Fruit fly (Drosophila melanogaster) whole organism, embryonic: ENCODE measurements around the gene CG7182.
A peak's percentile ranks its signal among the peaks of the same experiment; 100 is the strongest.

Experiments
- CG10431 ChIP-seq: fragments of 200-800 bp; sonication (Bioruptor generic); optimal IDR thresholded peaks from 3 replicates; lab custom pipeline; 2018; ENCODE audit warnings: missing biosample characterization, mild to moderate bottlenecking, missing genetic modification characterization
- CG11723 ChIP-seq: fragments of 200-800 bp; sonication (Bioruptor generic); optimal IDR thresholded peaks from 2 replicates; lab custom pipeline; 2017; ENCODE audit warnings: missing biosample characterization, mild to moderate bottlenecking, missing genetic modification characterization
- CG12236 ChIP-seq: fragments of 200-800 bp; sonication (Bioruptor generic); optimal IDR thresholded peaks from 2 replicates; lab custom pipeline; 2016; ENCODE audit warnings: missing biosample characterization, missing genetic modification characterization
- CG12744 ChIP-seq: fragments of 200-800 bp; sonication (Bioruptor generic); optimal IDR thresholded peaks from 2 replicates; lab custom pipeline; 2016; ENCODE audit warnings: missing biosample characterization, missing genetic modification characterization
- CG14014 ChIP-seq: fragments of 200-800 bp; sonication (Bioruptor generic); IDR thresholded peaks from 2 replicates; pipeline ENCODE4 v1.3.6; 2022; ENCODE audit warnings: missing biosample characterization, missing genetic modification characterization
- CG17361 ChIP-seq: fragments of 200-800 bp; sonication (Bioruptor generic); IDR thresholded peaks from 3 replicates; pipeline ENCODE4 v1.3.6; 2022; ENCODE audit warnings: missing biosample characterization, missing genetic modification characterization
- CG2202 ChIP-seq: fragments of 200-800 bp; sonication (Bioruptor generic); optimal IDR thresholded peaks from 2 replicates; lab custom pipeline; 2018; ENCODE audit warnings: missing biosample characterization, mild to moderate bottlenecking, missing genetic modification characterization
- CG3163 ChIP-seq: fragments of 200-800 bp; sonication (Bioruptor generic); optimal IDR thresholded peaks from 3 replicates; lab custom pipeline; 2016; ENCODE audit warnings: missing biosample characterization, missing genetic modification characterization
- CG34422 ChIP-seq: fragments of 200-800 bp; sonication (Bioruptor generic); IDR thresholded peaks from 3 replicates; pipeline ENCODE4 v1.3.6; 2022; ENCODE audit warnings: missing biosample characterization, missing genetic modification characterization
- CG6654 ChIP-seq: fragments of 200-800 bp; sonication (Bioruptor generic); optimal IDR thresholded peaks from 2 replicates; lab custom pipeline; 2017; ENCODE audit warnings: missing biosample characterization, mild to moderate bottlenecking, missing genetic modification characterization
- CG7372 ChIP-seq: fragments of 200-800 bp; sonication (Bioruptor generic); IDR thresholded peaks from 2 replicates; pipeline ENCODE4 v1.3.6; 2022; ENCODE audit warnings: missing biosample characterization, missing genetic modification characterization
- CG7963 ChIP-seq: fragments of 200-800 bp; sonication (Bioruptor generic); IDR thresholded peaks from 3 replicates; pipeline ENCODE4 v1.3.6; 2022; ENCODE audit warnings: missing biosample characterization, missing genetic modification characterization; ENCODE audit not compliant: partially characterized antibody
- CG8290 ChIP-seq, 3 experiments: fragments of 200-800 bp; sonication (Bioruptor generic); optimal IDR thresholded peaks; 2 replicates each; lab custom pipeline; 2016 to 2019; ENCODE audit warnings: missing biosample characterization in 3 of 3, missing genetic modification characterization in 3 of 3, mild to moderate bottlenecking in 2 of 3, moderate library complexity in 1 of 3
- CG9437 ChIP-seq: fragments of 200-800 bp; sonication (Bioruptor generic); optimal IDR thresholded peaks from 2 replicates; lab custom pipeline; 2018; ENCODE audit warnings: missing biosample characterization, mild to moderate bottlenecking, missing genetic modification characterization
- CTCF ChIP-seq: fragments of 200-800 bp; sonication (Bioruptor generic); optimal IDR thresholded peaks from 2 replicates; lab custom pipeline; 2017; ENCODE audit warnings: missing biosample characterization, mild to moderate bottlenecking, missing genetic modification characterization, moderate library complexity
- CkIIα-i1 ChIP-seq: fragments of 200-800 bp; sonication (Bioruptor generic); IDR thresholded peaks from 2 replicates; pipeline ENCODE4 v1.3.6; 2022; ENCODE audit warnings: missing biosample characterization, missing genetic modification characterization
- Doc2 ChIP-seq: fragments of 200-800 bp; sonication (Bioruptor generic); IDR thresholded peaks from 2 replicates; pipeline ENCODE4 v1.3.6; 2022; ENCODE audit warnings: missing biosample characterization, missing genetic modification characterization
- HLH54F ChIP-seq: fragments of 200-800 bp; sonication (Bioruptor generic); optimal IDR thresholded peaks from 3 replicates; lab custom pipeline; 2016; ENCODE audit warnings: missing biosample characterization, missing genetic modification characterization
- Hsf ChIP-seq: fragments of 200-800 bp; sonication (Bioruptor generic); optimal IDR thresholded peaks from 3 replicates; lab custom pipeline; 2016; ENCODE audit warnings: missing biosample characterization, missing genetic modification characterization
- Optix ChIP-seq: fragments of 200-800 bp; sonication (Bioruptor generic); IDR thresholded peaks from 3 replicates; pipeline ENCODE4 v1.3.6; 2022; ENCODE audit warnings: missing biosample characterization, missing genetic modification characterization
- PHDP ChIP-seq: fragments of 200-800 bp; sonication (Bioruptor generic); optimal IDR thresholded peaks from 3 replicates; lab custom pipeline; 2018; ENCODE audit warnings: missing biosample characterization, mild to moderate bottlenecking, missing genetic modification characterization, moderate library complexity
- Rx ChIP-seq: fragments of 200-800 bp; sonication (Bioruptor generic); IDR thresholded peaks from 2 replicates; pipeline ENCODE4 v1.3.6; 2022; ENCODE audit warnings: missing biosample characterization, missing genetic modification characterization
- Side ChIP-seq: fragments of 200-800 bp; sonication (Bioruptor generic); optimal IDR thresholded peaks from 2 replicates; lab custom pipeline; 2016; ENCODE audit warnings: missing biosample characterization, missing genetic modification characterization
- Stat92E ChIP-seq, 3 experiments: fragments of >200 bp in 2 of 3; fragments of 200-800 bp in 1 of 3; sonication (Bioruptor generic) in 1 of 3; optimal IDR thresholded peaks; 2 replicates each; lab custom pipeline; 2017 to 2019; ENCODE audit warnings: missing biosample characterization in 3 of 3, missing genetic modification characterization in 3 of 3, mild to moderate bottlenecking in 1 of 3, moderate library complexity in 1 of 3
- Xbp1 ChIP-seq: fragments of 200-800 bp; sonication (Bioruptor generic); optimal IDR thresholded peaks from 3 replicates; lab custom pipeline; 2016; ENCODE audit warnings: missing biosample characterization, mild to moderate bottlenecking, missing genetic modification characterization
- aop ChIP-seq: fragments of 200-800 bp; sonication (Bioruptor generic); IDR thresholded peaks from 2 replicates; pipeline ENCODE4 v1.3.6; 2022; ENCODE audit warnings: missing biosample characterization, missing genetic modification characterization
- bsh ChIP-seq, 2 experiments: fragments of 200-800 bp; sonication (Bioruptor generic); optimal IDR thresholded peaks; 2 replicates each; lab custom pipeline; 2017 to 2018; ENCODE audit warnings: mild to moderate bottlenecking in 2 of 2, missing biosample characterization in 2 of 2, missing genetic modification characterization in 2 of 2, moderate library complexity in 1 of 2
- cad ChIP-seq: fragments of >200 bp; optimal IDR thresholded peaks from 2 replicates; lab custom pipeline; 2017; ENCODE audit warnings: missing biosample characterization, missing genetic modification characterization
- cato ChIP-seq: fragments of 200-800 bp; sonication (Bioruptor generic); optimal IDR thresholded peaks from 2 replicates; lab custom pipeline; 2016; ENCODE audit warnings: missing biosample characterization, missing genetic modification characterization, borderline replicate concordance
- crc ChIP-seq: fragments of 200-800 bp; sonication (Bioruptor generic); optimal IDR thresholded peaks from 2 replicates; lab custom pipeline; 2016; ENCODE audit warnings: missing biosample characterization, missing genetic modification characterization
- dan ChIP-seq: fragments of 200-800 bp; sonication (Bioruptor generic); IDR thresholded peaks from 2 replicates; pipeline ENCODE4 v1.3.6; 2022; ENCODE audit warnings: missing biosample characterization, missing genetic modification characterization
- disco-r ChIP-seq: fragments of 200-800 bp; sonication (Bioruptor generic); optimal IDR thresholded peaks from 2 replicates; lab custom pipeline; 2016; ENCODE audit warnings: missing biosample characterization, missing genetic modification characterization
- ewg ChIP-seq: fragments of 200-800 bp; sonication (Bioruptor generic); optimal IDR thresholded peaks from 3 replicates; lab custom pipeline; 2017; ENCODE audit warnings: mild to moderate bottlenecking, missing biosample characterization, missing genetic modification reagents, missing genetic modification characterization
- grau ChIP-seq: fragments of 200-800 bp; optimal IDR thresholded peaks from 3 replicates; lab custom pipeline; 2019; ENCODE audit warnings: missing biosample characterization, mild to moderate bottlenecking, missing genetic modification characterization, moderate library complexity
- h ChIP-seq: fragments of >200 bp; optimal IDR thresholded peaks from 2 replicates; lab custom pipeline; 2017
- jumu ChIP-seq: fragments of 200-800 bp; sonication (Bioruptor generic); optimal IDR thresholded peaks from 3 replicates; lab custom pipeline; 2016; ENCODE audit warnings: missing biosample characterization, missing genetic modification characterization
- kah ChIP-seq: fragments of 200-800 bp; sonication (Bioruptor generic); optimal IDR thresholded peaks from 2 replicates; lab custom pipeline; 2018; ENCODE audit warnings: missing biosample characterization, mild to moderate bottlenecking, missing genetic modification characterization
- lilli ChIP-seq: fragments of 200-800 bp; sonication (Bioruptor generic); optimal IDR thresholded peaks from 3 replicates; lab custom pipeline; 2016; ENCODE audit warnings: missing biosample characterization, missing genetic modification characterization
- lmd ChIP-seq: fragments of 200-800 bp; sonication (Bioruptor generic); IDR thresholded peaks from 2 replicates; pipeline ENCODE4 v1.3.6; 2022; ENCODE audit warnings: missing biosample characterization, missing genetic modification characterization
- lola ChIP-seq, 3 experiments: fragments of >200 bp in 2 of 3; fragments of 200-800 bp in 1 of 3; sonication (Bioruptor generic) in 1 of 3; optimal IDR thresholded peaks; 2 replicates each; lab custom pipeline; 2017 to 2019; ENCODE audit warnings: missing biosample characterization in 3 of 3, missing genetic modification characterization in 3 of 3, mild to moderate bottlenecking in 1 of 3, moderate library complexity in 1 of 3
- lov ChIP-seq, 2 experiments: fragments of 200-800 bp in 1 of 2; fragments of >200 bp in 1 of 2; sonication (Bioruptor generic) in 1 of 2; IDR thresholded peaks in 1 of 2; optimal IDR thresholded peaks in 1 of 2; 2 replicates in 1 of 2; 3 replicates in 1 of 2; pipeline versions ENCODE4 v1.3.6 to Lab custom; 2017 to 2022; ENCODE audit warnings: missing biosample characterization in 1 of 2, missing genetic modification characterization in 1 of 2
- ranshi ChIP-seq: fragments of 200-800 bp; sonication (Bioruptor generic); IDR thresholded peaks from 2 replicates; pipeline ENCODE4 v1.3.6; 2022; ENCODE audit warnings: missing biosample characterization, missing genetic modification characterization
- sd ChIP-seq: fragments of 200-800 bp; sonication (Bioruptor generic); optimal IDR thresholded peaks from 3 replicates; lab custom pipeline; 2018; ENCODE audit warnings: missing biosample characterization, mild to moderate bottlenecking, missing genetic modification characterization, moderate library complexity
- sens-2 ChIP-seq: fragments of 200-800 bp; sonication (Bioruptor generic); IDR thresholded peaks from 2 replicates; pipeline ENCODE4 v1.3.6; 2022; ENCODE audit warnings: missing biosample characterization, missing genetic modification characterization
- sima ChIP-seq: fragments of 200-800 bp; sonication (Bioruptor generic); optimal IDR thresholded peaks from 2 replicates; lab custom pipeline; 2016; ENCODE audit warnings: missing biosample characterization, missing genetic modification characterization
- sna ChIP-seq: fragments of 200-800 bp; sonication (Bioruptor generic); IDR thresholded peaks from 2 replicates; pipeline ENCODE4 v1.3.6; 2022; ENCODE audit warnings: missing biosample characterization, missing genetic modification characterization; ENCODE audit not compliant: partially characterized antibody
- wdn ChIP-seq: fragments of 200-800 bp; sonication (Bioruptor generic); IDR thresholded peaks from 2 replicates; pipeline ENCODE4 v1.3.6; 2022; ENCODE audit warnings: missing biosample characterization, missing genetic modification characterization
- zen ChIP-seq: fragments of 200-800 bp; sonication (Bioruptor generic); optimal IDR thresholded peaks from 3 replicates; lab custom pipeline; 2018; ENCODE audit warnings: missing biosample characterization, mild to moderate bottlenecking, missing genetic modification characterization, moderate library complexity

CG7182 gene

DNA sequence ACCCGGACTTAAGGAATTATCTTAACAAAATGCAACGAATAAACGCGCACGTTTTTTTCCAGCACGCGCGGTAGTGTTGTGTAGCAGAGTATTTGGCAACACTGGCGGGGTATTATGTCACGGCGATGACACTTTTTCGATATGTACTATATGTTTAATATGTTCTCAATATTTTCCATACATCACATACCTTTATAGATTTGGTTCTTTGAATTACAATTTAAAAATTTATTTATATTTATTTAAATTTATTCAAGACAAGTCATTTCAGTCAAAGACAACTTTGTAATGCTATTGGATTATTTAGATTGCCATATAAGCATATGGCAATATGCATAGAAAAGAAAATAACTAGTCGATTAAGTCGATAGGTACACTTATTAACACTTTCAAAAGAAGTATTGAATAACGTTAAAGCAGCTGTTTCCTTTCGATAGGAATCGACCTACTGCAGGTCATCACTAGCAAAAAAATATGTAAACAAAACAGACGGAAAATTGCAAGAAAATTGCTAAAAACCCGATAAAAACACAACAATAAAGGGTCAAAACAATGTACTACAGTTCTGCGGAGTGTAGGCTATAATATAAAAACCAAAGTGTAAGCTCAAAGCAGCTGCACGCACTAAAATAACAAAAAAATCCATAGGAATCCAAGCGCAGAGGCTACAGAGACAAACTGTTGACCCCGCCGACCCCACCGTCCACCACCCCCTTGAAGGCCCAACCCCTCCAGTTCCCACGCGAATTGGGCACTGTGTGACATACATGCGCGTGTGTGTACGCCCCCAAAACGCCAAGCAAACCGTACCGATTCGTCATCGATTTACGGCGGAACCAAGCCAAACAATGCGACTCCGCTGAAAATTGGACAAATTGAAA, at the start of gene CG7182, which contains the start of gene GAPcenA (continued):
- TF ChIP-seq CG34422 (GFP tag; lab: Robert Waterston, UW) (peak; percentile 80; the same call in 1 of the 3 replicates), Stat92E (GFP tag; optimal IDR thresholded peaks at IDR 0.05; lab: Kevin White, UChicago) (no peak), CkIIα-i1 (no peak), sima (GFP tag; lab: Kevin White, UChicago) (no peak), CG2202 (tag; lab: Kevin White, UChicago) (peak; percentile 23), zen (peak; percentile 56), CG12744 (GFP tag; lab: Kevin White, UChicago) (peak; percentile 10), CG7963 (peak; percentile 47; the same call in 1 of the 3 replicates), Rx (GFP tag; lab: Robert Waterston, UW) (0 out of 2 replicates have a peak, but pooled peaks have one; percentile 14), ranshi (peak; percentile 36; the same call in 1 of the 2 replicates), crc (GFP tag; lab: Kevin White, UChicago) (no peak), ewg (GFP tag; lab: Kevin White, UChicago) (peak; percentile 43), CG3163 (GFP tag; lab: Kevin White, UChicago) (no peak), lilli (GFP tag; lab: Kevin White, UChicago) (peak; percentile 61), grau (tag; lab: Kevin White, UChicago) (peak; percentile 76), bsh (GFP tag; optimal IDR thresholded peaks at IDR 0.05; lab: Kevin White, UChicago) (peak in 1 of 2 experiments; percentile 56), HLH54F (GFP tag; lab: Kevin White, UChicago) (peak; percentile 36), CG12236 (GFP tag; lab: Kevin White, UChicago) (no peak), PHDP (peak; percentile 74), CG7372 (GFP tag; lab: Robert Waterston, UW) (no peak; the same call in 1 of the 2 replicates), kah (GFP tag; lab: Kevin White, UChicago) (no peak), CG8290 (GFP tag; optimal IDR thresholded peaks at IDR 0.05; lab: Kevin White, UChicago) (peak; percentile 76), CG8290 (tag; optimal IDR thresholded peaks at IDR 0.05; lab: Kevin White, UChicago) (peak in 1 of 2 experiments; percentile 38), Doc2 (GFP tag; lab: Robert Waterston, UW) (no peak)

dm6 chr3L:8395630-8396168, 49.5 kb upstream of the CG7182 start, which contains the start of gene CG7120:
Gene CG7120 (plus strand): TSS chr3L:8396000.
- peak; percentile 4 for TF ChIP-seq CTCF (GFP tag; lab: Kevin White, UChicago)
- no peak for TF ChIP-seq jumu (GFP tag; lab: Kevin White, UChicago)
- peak; percentile 76 for TF ChIP-seq CG17361 (GFP tag; lab: Robert Waterston, UW)
- no peak for TF ChIP-seq lov (optimal IDR thresholded peaks at IDR 0.05; lab: Kevin White, UChicago)
- TF ChIP-seq lov (GFP tag; IDR thresholded peaks at IDR 0.05; lab: Robert Waterston, UW) = no peak
- no peak for TF ChIP-seq h
- no peak for TF ChIP-seq CG11723 (GFP tag; lab: Kevin White, UChicago)
- TF ChIP-seq Side (GFP tag; lab: Kevin White, UChicago) = no peak
- no peak for TF ChIP-seq Optix
- peak; percentile 41; the same call in 1 of the 2 replicates for TF ChIP-seq CG14014 (GFP tag; lab: Robert Waterston, UW)
- TF ChIP-seq sd (tag; lab: Kevin White, UChicago) = no peak
- peak; percentile 49 for TF ChIP-seq Xbp1 (GFP tag; lab: Kevin White, UChicago)
- peak; percentile 38 for TF ChIP-seq Hsf (GFP tag; lab: Kevin White, UChicago)
- no peak for TF ChIP-seq disco-r (GFP tag; lab: Kevin White, UChicago)
- TF ChIP-seq lola (GFP tag; optimal IDR thresholded peaks at IDR 0.05; lab: Kevin White, UChicago) = peak in 1 of 3 experiments; percentile 72
- peak; percentile 41 for TF ChIP-seq CG2202 (tag; lab: Kevin White, UChicago)
- no peak for TF ChIP-seq aop
- TF ChIP-seq lmd = no peak
- TF ChIP-seq sna = no peak
- peak; percentile 54 for TF ChIP-seq CG9437
- TF ChIP-seq cad = no peak
- TF ChIP-seq dan (GFP tag; lab: Robert Waterston, UW) = no peak
- TF ChIP-seq sens-2 (GFP tag; lab: Robert Waterston, UW) = no peak
- TF ChIP-seq CG6654 = no peak
- TF ChIP-seq cato (GFP tag; lab: Kevin White, UChicago) = no peak
- no peak for TF ChIP-seq wdn (GFP tag; lab: Robert Waterston, UW)
- TF ChIP-seq CG10431 (GFP tag; lab: Kevin White, UChicago) = no peak
